Fruit fly (Drosophila melanogaster) whole organism, adult: ENCODE data around the gene mRpL36.
A peak's percentile ranks its signal among the peaks of the same experiment; 100 is the strongest.

Experiments
- CG12768 ChIP-seq: fragments of 200-800 bp; sonication (Bioruptor generic); optimal IDR thresholded peaks from 2 replicates; lab custom pipeline; 2017; ENCODE audit warnings: missing biosample characterization, missing genetic modification characterization, mild to moderate bottlenecking, moderate library complexity, missing genetic modification reagents
- CG14711 ChIP-seq: fragments of 200-800 bp; sonication (Bioruptor generic); optimal IDR thresholded peaks from 2 replicates; lab custom pipeline; 2018; ENCODE audit warnings: missing biosample characterization, mild to moderate bottlenecking, missing genetic modification characterization, moderate library complexity
- CG1620 ChIP-seq: fragments of 200-800 bp; sonication (Bioruptor generic); optimal IDR thresholded peaks from 2 replicates; lab custom pipeline; 2016; ENCODE audit warnings: missing biosample characterization, missing genetic modification characterization
- CG33017 ChIP-seq: fragments of 200-800 bp; sonication (Bioruptor generic); optimal IDR thresholded peaks from 2 replicates; lab custom pipeline; 2018; ENCODE audit warnings: missing biosample characterization, mild to moderate bottlenecking, missing genetic modification characterization, moderate library complexity
- CG5204 ChIP-seq: fragments of 200-800 bp; sonication (Bioruptor generic); optimal IDR thresholded peaks from 2 replicates; lab custom pipeline; 2016; ENCODE audit warnings: missing biosample characterization, missing genetic modification characterization
- Clk ChIP-seq: fragments of 200-800 bp; sonication (Bioruptor generic); optimal IDR thresholded peaks from 2 replicates; lab custom pipeline; 2017; ENCODE audit warnings: missing biosample characterization, missing genetic modification characterization
- Crg-1 ChIP-seq: fragments of 200-800 bp; sonication (Bioruptor generic); optimal IDR thresholded peaks from 2 replicates; lab custom pipeline; 2016; ENCODE audit warnings: missing biosample characterization, missing genetic modification characterization
- Hr96 ChIP-seq: fragments of 200-800 bp; sonication (Bioruptor generic); optimal IDR thresholded peaks from 2 replicates; lab custom pipeline; 2016; ENCODE audit warnings: missing biosample characterization, missing genetic modification characterization
- Mnt ChIP-seq: fragments of 200-800 bp; sonication (Bioruptor generic); optimal IDR thresholded peaks from 2 replicates; lab custom pipeline; 2016; ENCODE audit warnings: missing biosample characterization, mild to moderate bottlenecking, missing genetic modification characterization
- bab1 ChIP-seq: fragments of 200-800 bp; sonication (Bioruptor generic); optimal IDR thresholded peaks from 3 replicates; lab custom pipeline; 2019; ENCODE audit warnings: missing biosample characterization, mild to moderate bottlenecking, missing genetic modification characterization, moderate library complexity
- cic ChIP-seq: fragments of 200-800 bp; sonication (Bioruptor generic); optimal IDR thresholded peaks from 2 replicates; lab custom pipeline; 2017; ENCODE audit warnings: missing biosample characterization, mild to moderate bottlenecking, missing genetic modification characterization, moderate library complexity
- kay ChIP-seq: fragments of 200-800 bp; sonication (Bioruptor generic); peaks from one replicate; lab custom pipeline; 2016; ENCODE audit warnings: missing biosample characterization, missing genetic modification characterization, borderline replicate concordance
- pad ChIP-seq: fragments of 200-800 bp; sonication (Bioruptor generic); optimal IDR thresholded peaks from 3 replicates; lab custom pipeline; 2017; ENCODE audit warnings: missing biosample characterization, missing genetic modification characterization, mild to moderate bottlenecking, moderate library complexity, missing genetic modification reagents
- toe ChIP-seq: fragments of 200-800 bp; sonication (Bioruptor generic); optimal IDR thresholded peaks from 2 replicates; lab custom pipeline; 2016; ENCODE audit warnings: missing biosample characterization, missing genetic modification characterization

- TF ChIP-seq pad (GFP tag; lab: Kevin White, UChicago), result peak; percentile 90
- peak; percentile 85 for TF ChIP-seq cic (GFP tag; lab: Kevin White, UChicago)
- TF ChIP-seq Clk (GFP tag; lab: Kevin White, UChicago), result peak; percentile 96
- TF ChIP-seq Mnt (GFP tag; lab: Kevin White, UChicago), result peak; percentile 93
- TF ChIP-seq CG1620 (GFP tag; lab: Kevin White, UChicago), result peak; percentile 87
- TF ChIP-seq CG5204, result peak; percentile 95
- TF ChIP-seq toe (GFP tag; lab: Kevin White, UChicago), result peak; percentile 96
- peak; percentile 89 for TF ChIP-seq Hr96 (GFP tag; lab: Kevin White, UChicago)
- peak; percentile 99 for TF ChIP-seq CG12768 (GFP tag; lab: Kevin White, UChicago)
- TF ChIP-seq Crg-1 (GFP tag; lab: Kevin White, UChicago), result peak; percentile 94
- TF ChIP-seq CG33017 (tag; lab: Kevin White, UChicago), result peak; percentile 98
- peak; percentile 94 for TF ChIP-seq CG14711 (tag; lab: Kevin White, UChicago)
- peak; percentile 96 for TF ChIP-seq bab1 (GFP tag; lab: Kevin White, UChicago)
- TF ChIP-seq kay, result peak; percentile 98
Measured at dm6 chr3L:8096106-8096558, 28.8 kb downstream of the mRpL36 start.
